Worm (Caenorhabditis elegans) whole organism, L4/young adult: ENCODE data around the gene C25E10.4.

Experiments
- W03F9.2 ChIP-seq: fragments of 150-350 bp; optimal IDR thresholded peaks from 2 replicates; lab custom pipeline; 2014; ENCODE audit warnings: missing biosample characterization, missing genetic modification characterization
- dao-5 ChIP-seq: sonication (generic microtip); optimal IDR thresholded peaks from 2 replicates; lab custom pipeline; 2016; ENCODE audit warnings: missing genotype, missing genetic modification characterization, moderate library complexity, missing compliant biosample characterization
- him-1 ChIP-seq: sonication (generic microtip); optimal IDR thresholded peaks from 2 replicates; lab custom pipeline; 2016; ENCODE audit warnings: missing genotype, missing genetic modification reagents, missing genetic modification characterization, missing compliant biosample characterization

- TF ChIP-seq him-1 (tag; lab: Kevin White, UChicago) = no peak
- no peak for TF ChIP-seq dao-5 (tag; lab: Kevin White, UChicago)
- TF ChIP-seq W03F9.2 (tag; lab: Kevin White, UChicago) = no peak
Measured at ce11 chrV:9082350-9082749, 49.0 kb downstream of the C25E10.4 start.
